Worm (Caenorhabditis elegans) whole organism, L4/young adult: ENCODE data around the gene srw-60.

Source experiments
- dao-5 ChIP-seq: sonication (generic microtip); optimal IDR thresholded peaks from 2 replicates; lab custom pipeline; 2016; ENCODE audit warnings: missing genotype, missing genetic modification characterization, moderate library complexity, missing compliant biosample characterization
- him-1 ChIP-seq: sonication (generic microtip); optimal IDR thresholded peaks from 2 replicates; lab custom pipeline; 2016; ENCODE audit warnings: missing genotype, missing genetic modification reagents, missing genetic modification characterization, missing compliant biosample characterization

DNA sequence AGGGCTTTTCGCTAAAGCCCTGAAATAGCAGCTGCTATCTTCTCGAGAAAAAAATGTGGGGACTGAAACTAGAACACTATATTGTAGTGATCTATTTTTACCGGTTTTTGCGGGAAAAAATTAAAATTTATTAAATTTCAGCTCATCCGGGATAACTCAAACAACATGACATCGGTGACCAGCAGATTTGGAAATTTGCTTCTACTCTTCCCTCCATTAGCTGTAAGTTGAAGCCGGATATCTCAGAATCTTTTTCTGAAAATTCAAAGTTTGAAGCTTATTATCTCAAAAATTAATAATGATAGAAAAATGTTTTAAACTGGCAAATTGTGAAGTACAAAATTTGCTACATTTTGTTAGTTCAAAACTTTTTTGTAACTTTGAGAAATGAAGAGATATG is 26.0 kb downstream of the srw-60 start:
- TF ChIP-seq him-1 (tag; lab: Kevin White, UChicago) (no peak), dao-5 (no peak)
